Worm (Caenorhabditis elegans): ENCODE results near the gene M6.11.

DNA sequence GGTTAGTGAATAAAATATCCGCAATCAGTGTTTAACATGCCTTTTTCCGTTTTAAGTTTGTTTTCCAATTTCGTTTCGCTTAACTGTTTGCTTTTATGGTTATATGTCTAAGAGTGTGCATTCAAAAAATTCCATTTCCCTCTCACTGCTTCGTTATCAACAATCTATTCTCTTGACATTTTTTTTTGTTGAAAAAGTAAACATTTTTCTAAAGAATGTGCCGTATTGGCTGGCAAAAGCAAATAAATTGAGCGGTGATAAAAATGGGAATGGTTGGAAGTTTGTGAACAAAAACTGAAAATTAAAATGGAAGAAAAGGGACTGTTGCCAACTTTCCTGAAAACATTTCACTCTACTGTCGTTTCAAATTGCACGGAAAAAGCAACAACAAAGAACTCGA, 10.3 kb upstream of the M6.11 start:
- TF ChIP-seq pha-4 (tag; optimal IDR thresholded peaks at IDR 0.05) (no peak), ztf-25 (GFP tag; IDR thresholded peaks at IDR 0.05) (no peak), hsf-1 (GFP tag; IDR thresholded peaks at IDR 0.05) (no peak), F37B4.10 (GFP tag; IDR thresholded peaks at IDR 0.05) (no peak), sptf-2 (GFP tag; optimal IDR thresholded peaks at IDR 0.05) (no peak), snpc-4 (GFP tag; optimal IDR thresholded peaks at IDR 0.05) (no peak), snpc-4 (tag; optimal IDR thresholded peaks at IDR 0.05) (peak in 1 of 4 experiments; percentile 32), F57C9.4 (tag; optimal IDR thresholded peaks at IDR 0.05) (no peak)
